Fruit fly (Drosophila melanogaster): ENCODE measurements around the gene Lkb1.

The Lkb1 gene

dm6 chr3R:13684569-13685402 is 8.4 kb downstream of the Lkb1 start (continued):
- no peak for TF ChIP-seq unc-4 (GFP tag; IDR thresholded peaks at IDR 0.05; ENCODE audit: partially characterized antibody)
- TF ChIP-seq kni (GFP tag; optimal IDR thresholded peaks at IDR 0.05) = no peak
- TF ChIP-seq Blimp-1 (GFP tag; optimal IDR thresholded peaks at IDR 0.05) = no peak
- no peak for TF ChIP-seq CG8290 (GFP tag; optimal IDR thresholded peaks at IDR 0.05)
- TF ChIP-seq CG8290 (tag; optimal IDR thresholded peaks at IDR 0.05) = no peak
- TF ChIP-seq ewg (GFP tag; optimal IDR thresholded peaks at IDR 0.05) = no peak
- TF ChIP-seq Eip74EF (GFP tag; optimal IDR thresholded peaks at IDR 0.05) = peak in 1 of 2 experiments; percentile 57
- peak; percentile 34 for TF ChIP-seq sens (GFP tag)
- no peak for TF ChIP-seq ash1 (GFP tag; optimal IDR thresholded peaks at IDR 0.05)
- no peak for TF ChIP-seq CG30403 (GFP tag; optimal IDR thresholded peaks at IDR 0.05)
- peak; percentile 92 for TF ChIP-seq nerfin-1 (tag; optimal IDR thresholded peaks at IDR 0.05)
- TF ChIP-seq psq (GFP tag; optimal IDR thresholded peaks at IDR 0.05) = peak; percentile 87
- peak; percentile 73 for TF ChIP-seq cg (GFP tag; optimal IDR thresholded peaks at IDR 0.05)
- no peak for TF ChIP-seq E2f1 (GFP tag; IDR thresholded peaks at IDR 0.05)
- TF ChIP-seq CG11247 (GFP tag; IDR thresholded peaks at IDR 0.05) = no peak

dm6 chr3R:13685969-13686368 is 9.6 kb downstream of the Lkb1 start:
- no peak for TF ChIP-seq br (optimal IDR thresholded peaks at IDR 0.05)
- TF ChIP-seq chinmo (GFP tag; IDR thresholded peaks at IDR 0.05; ENCODE audit: partially characterized antibody) = 0 out of 4 replicates have a peak, but pooled peaks have one; percentile 35
- TF ChIP-seq CG7839 (tag; optimal IDR thresholded peaks at IDR 0.05) = no peak
- peak in 1 of 2 experiments; percentile 97 for TF ChIP-seq Pdp1 (GFP tag; optimal IDR thresholded peaks at IDR 0.05)
- TF ChIP-seq cwo (GFP tag; optimal IDR thresholded peaks at IDR 0.05) = peak; percentile 43
- TF ChIP-seq CG2199 (GFP tag; IDR thresholded peaks at IDR 0.05) = 0 out of 3 replicates have a peak, but pooled peaks have one; percentile 14
- TF ChIP-seq CG7357 (GFP tag; IDR thresholded peaks at IDR 0.05) = no peak

DNA sequence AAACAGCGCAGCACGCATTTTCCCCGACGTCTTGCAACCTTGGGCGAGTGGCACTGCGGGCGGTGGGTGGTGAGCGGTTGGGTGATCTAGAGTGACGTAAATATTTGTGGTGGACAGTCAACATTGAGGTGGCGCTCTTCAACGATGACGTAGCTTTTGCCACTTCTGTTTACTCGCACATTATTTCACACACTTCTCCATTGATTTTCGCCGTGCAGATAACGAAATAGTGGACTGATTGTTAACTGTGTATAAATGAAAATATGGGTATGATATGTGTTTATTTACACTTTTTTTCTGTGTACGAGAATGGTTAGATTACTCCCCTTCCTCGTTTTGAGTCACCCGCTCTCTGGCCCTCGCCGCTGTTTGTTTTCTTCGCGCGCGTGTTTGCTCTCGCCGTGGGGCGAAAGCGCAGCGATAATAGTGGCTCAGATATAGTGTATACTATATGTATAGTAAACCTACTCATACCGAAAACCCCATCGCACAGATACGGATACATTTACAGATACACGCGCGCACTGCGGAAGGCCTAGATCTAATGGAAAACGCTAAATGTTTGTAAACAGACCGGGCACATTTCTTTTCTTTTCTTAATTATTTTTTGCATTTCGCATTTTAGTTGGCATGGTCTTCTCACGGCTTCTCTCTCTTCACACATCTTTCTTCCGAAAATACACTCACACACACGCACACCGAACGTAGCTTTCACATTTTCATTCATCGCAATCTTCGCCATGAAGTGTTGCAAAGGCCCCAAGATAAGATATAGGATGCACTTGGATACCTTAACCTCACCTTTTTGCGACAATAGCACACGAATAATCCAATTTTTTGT is 10.2 kb downstream of the Lkb1 start, which contains the start of gene omd:
Gene omd, minus strand, starts transcription at position 840 of the 841 bp plus-strand sequence.
- no peak for TF ChIP-seq Opbp (GFP tag; IDR thresholded peaks at IDR 0.05; ENCODE audit: partially characterized antibody)
- no peak for TF ChIP-seq pros (GFP tag; optimal IDR thresholded peaks at IDR 0.05)
- no peak for TF ChIP-seq gfzf (GFP tag; optimal IDR thresholded peaks at IDR 0.05)
- TF ChIP-seq chif (GFP tag; optimal IDR thresholded peaks at IDR 0.05) = peak; percentile 38 to 40
- peak; percentile 43 to 83 for TF ChIP-seq Pdp1 (GFP tag; optimal IDR thresholded peaks at IDR 0.05)
- TF ChIP-seq Myb (GFP tag; optimal IDR thresholded peaks at IDR 0.05) = peak; percentile 28
- peak; percentile 48; the same call in 1 of the 3 replicates for TF ChIP-seq CG34422 (GFP tag; IDR thresholded peaks at IDR 0.05)
- peak; percentile 71 for TF ChIP-seq trh (GFP tag; optimal IDR thresholded peaks at IDR 0.05)
- TF ChIP-seq grn (GFP tag; optimal IDR thresholded peaks at IDR 0.05) = peak; percentile 81
- peak; percentile 37 for TF ChIP-seq CG8089 (GFP tag; optimal IDR thresholded peaks at IDR 0.05)
- peak; percentile 94 for TF ChIP-seq sens (GFP tag)
- TF ChIP-seq HmgZ (tag; optimal IDR thresholded peaks at IDR 0.05) = peak; percentile 71
- peak; percentile 59; the same call in 1 of the 2 replicates for TF ChIP-seq CG14441 (GFP tag; IDR thresholded peaks at IDR 0.05)
- TF ChIP-seq Max (GFP tag; optimal IDR thresholded peaks at IDR 0.05) = peak; percentile 31
- no peak for TF ChIP-seq CG16815 (GFP tag; optimal IDR thresholded peaks at IDR 0.05)
- peak; percentile 85 for TF ChIP-seq CG6813 (GFP tag; optimal IDR thresholded peaks at IDR 0.05)
- 0 out of 2 replicates have a peak, but pooled peaks have one; percentile 28 for TF ChIP-seq H2.0 (GFP tag; IDR thresholded peaks at IDR 0.05)
- peak; percentile 51 for TF ChIP-seq CG17328 (GFP tag; IDR thresholded peaks at IDR 0.05)
- no peak for TF ChIP-seq Dfd (GFP tag; optimal IDR thresholded peaks at IDR 0.05)
- peak; percentile 76 for TF ChIP-seq Optix (GFP tag; IDR thresholded peaks at IDR 0.05)
- TF ChIP-seq CG17359 (tag; optimal IDR thresholded peaks at IDR 0.05) = peak; percentile 64
- TF ChIP-seq Asciz (GFP tag; optimal IDR thresholded peaks at IDR 0.05) = peak; percentile 66
- no peak for TF ChIP-seq PHDP (tag; optimal IDR thresholded peaks at IDR 0.05)
- TF ChIP-seq CG12071 (GFP tag; optimal IDR thresholded peaks at IDR 0.05) = no peak

All from whole organism, embryonic.